Worm (Caenorhabditis elegans) whole organism, young adult: Measurements from ENCODE around the gene srsx-22.

Source experiments
- F10E7.11 ChIP-seq: sonication (generic microtip); optimal IDR thresholded peaks from 2 replicates; lab custom pipeline; 2017; ENCODE audit warnings: mild to moderate bottlenecking, missing genetic modification characterization, moderate library complexity, missing compliant biosample characterization
- die-1 ChIP-seq: sonication (generic microtip); optimal IDR thresholded peaks from 2 replicates; lab custom pipeline; 2016; ENCODE audit warnings: missing genotype, mild to moderate bottlenecking, missing genetic modification characterization, missing compliant biosample characterization
- snpc-4 ChIP-seq, 5 experiments: fragments of 150-350 bp in 1 of 5; sonication (generic microtip) in 4 of 5; optimal IDR thresholded peaks; 2 replicates each; lab custom pipeline; 2014 to 2018; ENCODE audit warnings: missing genetic modification characterization in 5 of 5, missing biosample characterization in 3 of 5, antibody characterized with exemption in 2 of 5, mild to moderate bottlenecking in 2 of 5, missing compliant biosample characterization in 2 of 5, missing genotype in 2 of 5, moderate library complexity in 2 of 5, missing genetic modification reagents in 1 of 5

ce11 chrV:8305940-8306339, 45.5 kb upstream of the srsx-22 start:
- TF ChIP-seq snpc-4 (GFP tag; optimal IDR thresholded peaks at IDR 0.05; lab: Kevin White, UChicago) (no peak), snpc-4 (tag; optimal IDR thresholded peaks at IDR 0.05; lab: Kevin White, UChicago) (no peak), F10E7.11 (no peak), die-1 (no peak)
